Fruit fly (Drosophila melanogaster) Kc167 (cell line): ENCODE measurements around the gene CG5171.

Experiments
- h ChIP-seq: fragments of >200 bp; optimal IDR thresholded peaks from 3 replicates; lab custom pipeline; 2018; ENCODE audit warnings: missing external identifiers
- insv ChIP-seq: fragments of >200 bp; optimal IDR thresholded peaks from 3 replicates; lab custom pipeline; 2018; ENCODE audit warnings: missing external identifiers
- psq ChIP-seq: fragments of >200 bp; optimal IDR thresholded peaks from 2 replicates; lab custom pipeline; 2017; ENCODE audit warnings: missing external identifiers

DNA sequence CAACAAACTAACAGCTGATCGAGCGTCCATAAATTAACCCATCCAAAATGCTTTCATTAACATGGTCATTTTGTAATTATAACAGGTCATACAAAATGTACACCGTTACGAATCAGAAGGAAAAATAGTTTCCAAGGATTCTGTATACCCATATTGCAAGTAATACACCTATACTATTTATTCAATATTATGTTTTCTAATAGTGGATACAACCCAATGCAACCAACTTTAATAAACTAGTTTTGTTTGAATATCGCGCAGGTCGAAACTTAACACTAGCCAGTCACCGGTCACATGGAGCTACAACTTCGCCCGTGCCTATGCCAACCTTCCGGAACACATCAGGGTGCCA lies 26.6 kb downstream of the CG5171 start:
- TF ChIP-seq psq (lab: Kevin White, UChicago), result no peak
- no peak for TF ChIP-seq h (lab: Kevin White, UChicago)
- no peak for TF ChIP-seq insv (lab: Kevin White, UChicago)
